Fruit fly (Drosophila melanogaster): ENCODE data around the gene Amt.
A peak's percentile ranks its signal among the peaks of the same experiment; 100 is the strongest.

The Amt gene

DNA sequence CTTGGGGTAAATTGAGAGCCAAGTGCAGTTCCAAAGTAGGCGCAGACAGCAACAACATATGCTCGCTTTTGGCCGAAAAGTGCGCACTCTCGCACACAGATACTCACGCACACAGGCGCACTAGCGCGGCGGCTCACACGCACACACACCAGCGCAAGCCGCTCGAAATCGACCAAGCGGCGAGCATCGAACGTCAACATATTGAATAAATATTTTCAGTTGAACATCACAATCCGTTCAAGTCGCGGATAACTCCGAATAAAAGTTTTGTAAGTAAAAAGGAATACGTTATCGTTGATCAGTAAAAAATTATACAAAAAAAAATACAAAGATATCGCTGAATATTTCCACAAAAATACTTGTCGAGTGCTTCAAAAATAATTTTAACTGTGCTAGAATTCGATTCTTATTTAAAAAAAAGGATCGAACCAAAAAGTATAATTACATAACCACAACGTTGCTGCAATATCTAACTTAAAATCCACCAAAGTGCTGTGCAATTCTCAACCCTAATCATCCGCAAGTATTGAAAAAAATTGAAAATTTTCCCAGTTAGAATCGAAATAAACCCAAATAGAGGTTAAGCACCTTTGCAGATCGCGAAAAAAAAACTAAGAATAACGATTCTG, 32.5 kb upstream of the Amt start (continued):
- TF ChIP-seq Ada2b (GFP tag; IDR thresholded peaks at IDR 0.05) = no peak
- peak; percentile 7 for TF ChIP-seq CG18262 (tag; optimal IDR thresholded peaks at IDR 0.05)
- TF ChIP-seq lov (optimal IDR thresholded peaks at IDR 0.05) = no peak
- peak; percentile 62; the same call in 1 of the 3 replicates for TF ChIP-seq lov (GFP tag; IDR thresholded peaks at IDR 0.05)

DNA sequence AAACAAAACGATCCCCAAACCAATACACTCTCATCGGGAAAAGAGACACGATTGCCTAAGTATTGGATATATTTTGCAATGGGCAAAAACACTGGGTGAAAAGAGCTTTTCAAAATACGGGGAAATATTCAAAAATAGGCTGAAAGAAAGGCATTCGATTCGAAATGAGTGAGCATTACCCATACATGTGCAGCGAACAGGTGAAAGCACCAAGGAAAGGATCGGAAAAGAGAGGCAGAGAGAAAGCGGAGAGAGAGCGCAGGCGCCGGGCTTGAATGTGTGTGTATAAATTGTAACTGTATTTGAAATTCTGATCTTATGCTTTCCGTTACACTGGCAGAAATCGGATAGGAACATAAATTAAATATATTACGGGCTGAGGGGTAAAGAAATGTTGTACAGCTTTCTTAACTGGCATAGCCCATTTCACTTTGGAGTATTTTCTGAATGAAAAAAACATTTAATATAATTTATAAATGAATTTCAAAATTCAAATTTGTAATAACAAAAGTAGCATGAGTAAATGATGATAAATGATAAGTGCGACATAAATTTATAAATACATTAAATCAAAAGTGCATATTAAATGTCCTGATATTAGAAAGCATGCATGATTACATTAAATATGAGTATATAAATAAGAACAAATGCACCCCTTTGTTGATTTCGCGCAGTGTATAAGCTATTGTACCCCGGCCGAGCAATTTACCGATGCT, 31.8 kb upstream of the Amt start:
- TF ChIP-seq crp (GFP tag; optimal IDR thresholded peaks at IDR 0.05) = peak in 1 of 2 experiments; percentile 2
- no peak for TF ChIP-seq klu (GFP tag; IDR thresholded peaks at IDR 0.05)
- peak; percentile 75 for TF ChIP-seq CG2875 (GFP tag; optimal IDR thresholded peaks at IDR 0.05)
- peak; percentile 64 for TF ChIP-seq CG1529 (GFP tag; optimal IDR thresholded peaks at IDR 0.05)
- TF ChIP-seq CG17359 (tag; optimal IDR thresholded peaks at IDR 0.05) = peak; percentile 48
- peak; percentile 8 for TF ChIP-seq CG4707 (GFP tag; optimal IDR thresholded peaks at IDR 0.05)
- peak; percentile 13 for TF ChIP-seq kni (GFP tag; optimal IDR thresholded peaks at IDR 0.05)
- TF ChIP-seq CG6689 (GFP tag; IDR thresholded peaks at IDR 0.05) = peak; percentile 41; the same call in 1 of the 2 replicates
- no peak for TF ChIP-seq CG11093 (GFP tag; IDR thresholded peaks at IDR 0.05)
- TF ChIP-seq Opbp (GFP tag; IDR thresholded peaks at IDR 0.05; ENCODE audit: partially characterized antibody) = no peak
- TF ChIP-seq Usf (GFP tag; optimal IDR thresholded peaks at IDR 0.05) = peak; percentile 59
- TF ChIP-seq lola (GFP tag; optimal IDR thresholded peaks at IDR 0.05) = peak in 1 of 3 experiments; percentile 91
- peak; percentile 67 for TF ChIP-seq HHEX (GFP tag; optimal IDR thresholded peaks at IDR 0.05)
- peak; percentile 79 for TF ChIP-seq az2 (GFP tag; optimal IDR thresholded peaks at IDR 0.05)
- peak; percentile 49 for TF ChIP-seq Nf-YB (GFP tag; optimal IDR thresholded peaks at IDR 0.05)
- peak; percentile 30 for TF ChIP-seq Mes4 (GFP tag; optimal IDR thresholded peaks at IDR 0.05)
- TF ChIP-seq Trl (optimal IDR thresholded peaks at IDR 0.05) = peak; percentile 34 to 68
- no peak for TF ChIP-seq Trl (GFP tag; optimal IDR thresholded peaks at IDR 0.05)
- TF ChIP-seq tgo (GFP tag; IDR thresholded peaks at IDR 0.05) = peak; percentile 33; the same call in 1 of the 3 replicates
- no peak for TF ChIP-seq prd (optimal IDR thresholded peaks at IDR 0.05)
- peak; percentile 61; the same call in 2 of the 3 replicates for TF ChIP-seq prd (GFP tag; IDR thresholded peaks at IDR 0.05)
- TF ChIP-seq mam (GFP tag; optimal IDR thresholded peaks at IDR 0.05) = peak; percentile 2
- no peak for TF ChIP-seq CG4282 (GFP tag; optimal IDR thresholded peaks at IDR 0.05)
- TF ChIP-seq CG14667 (GFP tag; IDR thresholded peaks at IDR 0.05) = peak; percentile 35; the same call in 1 of the 2 replicates
- TF ChIP-seq CG17568 (GFP tag; optimal IDR thresholded peaks at IDR 0.05) = no peak
- TF ChIP-seq CG2202 (tag; optimal IDR thresholded peaks at IDR 0.05) = peak; percentile 67
- no peak for TF ChIP-seq CG17612 (GFP tag; IDR thresholded peaks at IDR 0.05)
- TF ChIP-seq sug (tag; optimal IDR thresholded peaks at IDR 0.05) = peak; percentile 62
- peak in 1 of 2 experiments; percentile 64 for TF ChIP-seq Hr78 (GFP tag; optimal IDR thresholded peaks at IDR 0.05)
- TF ChIP-seq Bteb2 (GFP tag; optimal IDR thresholded peaks at IDR 0.05) = peak; percentile 29
- peak; percentile 84 for TF ChIP-seq CG13424 (tag; optimal IDR thresholded peaks at IDR 0.05)
- peak; percentile 42 for TF ChIP-seq CG18476 (GFP tag; optimal IDR thresholded peaks at IDR 0.05)
- peak; percentile 74 for TF ChIP-seq gsb-n (tag; optimal IDR thresholded peaks at IDR 0.05)
- TF ChIP-seq CG12219 (GFP tag; optimal IDR thresholded peaks at IDR 0.05) = peak; percentile 20
- TF ChIP-seq croc (GFP tag; conservative IDR thresholded peaks at IDR 0.05) = peak; percentile 46; the same call in 2 of the 3 replicates
- TF ChIP-seq CG7963 (GFP tag; IDR thresholded peaks at IDR 0.05; ENCODE audit: partially characterized antibody) = no peak
- no peak for TF ChIP-seq CG11456 (GFP tag; IDR thresholded peaks at IDR 0.05)
- TF ChIP-seq CG9727 (GFP tag; optimal IDR thresholded peaks at IDR 0.05) = peak; percentile 87
- TF ChIP-seq CG3995 (GFP tag; optimal IDR thresholded peaks at IDR 0.05) = no peak
- TF ChIP-seq cg (GFP tag; optimal IDR thresholded peaks at IDR 0.05) = peak; percentile 64
- no peak for TF ChIP-seq wek (GFP tag; optimal IDR thresholded peaks at IDR 0.05)
- TF ChIP-seq CG12659 (GFP tag; optimal IDR thresholded peaks at IDR 0.05) = peak; percentile 71

Data from whole organism, embryonic.